Worm (Caenorhabditis elegans) whole organism, L1 larva: ENCODE data around the gene R03E9.2.

Source experiments
- C16A3.4 ChIP-seq: fragments of 150-350 bp; optimal IDR thresholded peaks from 2 replicates; lab custom pipeline; 2014; ENCODE audit warnings: missing biosample characterization, missing genetic modification characterization
- C34B4.2 ChIP-seq: sonication (generic microtip); optimal IDR thresholded peaks from 2 replicates; lab custom pipeline; 2017; ENCODE audit warnings: mild to moderate bottlenecking, missing genetic modification characterization, missing compliant biosample characterization
- aly-2 ChIP-seq: fragments of 150-350 bp; optimal IDR thresholded peaks from 2 replicates; lab custom pipeline; 2014; ENCODE audit warnings: missing biosample characterization, missing genetic modification characterization
- ceh-8 ChIP-seq: fragments of 200-800 bp; sonication (Bioruptor generic); optimal IDR thresholded peaks from 2 replicates; lab custom pipeline; 2018; ENCODE audit warnings: mild to moderate bottlenecking, missing genetic modification characterization, moderate library complexity, missing compliant biosample characterization
- ceh-88 ChIP-seq: fragments of 200-800 bp; sonication (Bioruptor generic); IDR thresholded peaks from 2 replicates; pipeline ENCODE4 v1.3.6; 2022; ENCODE audit warnings: missing genetic modification characterization, missing compliant biosample characterization
- dsc-1 ChIP-seq: sonication (generic microtip); optimal IDR thresholded peaks from 2 replicates; lab custom pipeline; 2016; ENCODE audit warnings: mild to moderate bottlenecking, missing genetic modification characterization, missing compliant biosample characterization
- efl-1 ChIP-seq, 4 experiments: fragments of 150-350 bp; optimal IDR thresholded peaks in 3 of 4; peaks in 1 of 4; 1 replicate in 1 of 4; 2 replicates in 3 of 4; lab custom pipeline; 2014; ENCODE audit warnings: missing biosample characterization in 2 of 4, missing genetic modification characterization in 2 of 4, missing genetic modification reagents in 2 of 4
- egl-27 ChIP-seq, 2 experiments: fragments of 150-350 bp in 1 of 2; sonication (generic microtip); optimal IDR thresholded peaks; 3 replicates each; lab custom pipeline; 2017 to 2018; ENCODE audit warnings: missing biosample characterization in 2 of 2, missing genetic modification characterization in 2 of 2, missing genetic modification reagents in 2 of 2
- elt-2 ChIP-seq: sonication (generic microtip); optimal IDR thresholded peaks from 2 replicates; lab custom pipeline; 2016; ENCODE audit warnings: missing genetic modification characterization, mild to moderate bottlenecking, inconsistent platforms, missing compliant biosample characterization, missing genetic modification reagents
- fkh-10 ChIP-seq: sonication (generic microtip); optimal IDR thresholded peaks from 2 replicates; lab custom pipeline; 2017; ENCODE audit warnings: missing biosample characterization, missing genetic modification reagents, missing genetic modification characterization
- fkh-4 ChIP-seq: sonication (generic microtip); optimal IDR thresholded peaks from 2 replicates; lab custom pipeline; 2016; ENCODE audit warnings: missing compliant biosample characterization, missing genetic modification characterization, borderline replicate concordance
- fos-1 ChIP-seq: fragments of 150-350 bp; optimal IDR thresholded peaks from 2 replicates; lab custom pipeline; 2014; ENCODE audit warnings: missing biosample characterization, missing genetic modification characterization
- grh-1 ChIP-seq: fragments of 200-800 bp; sonication (Bioruptor generic); IDR thresholded peaks from 2 replicates; pipeline ENCODE4 v1.3.6; 2022; ENCODE audit warnings: missing genetic modification reagents, missing genetic modification characterization, missing compliant biosample characterization
- hlh-4 ChIP-seq: sonication (generic microtip); optimal IDR thresholded peaks from 2 replicates; lab custom pipeline; 2016; ENCODE audit warnings: mild to moderate bottlenecking, missing genetic modification characterization, missing compliant biosample characterization
- hpl-2 ChIP-seq: fragments of 150-350 bp; optimal IDR thresholded peaks from 2 replicates; lab custom pipeline; 2014; ENCODE audit warnings: missing biosample characterization, missing genetic modification reagents, missing genetic modification characterization
- jun-1 ChIP-seq: fragments of 150-350 bp; optimal IDR thresholded peaks from 2 replicates; lab custom pipeline; 2014; ENCODE audit warnings: missing biosample characterization, missing genetic modification reagents, missing genetic modification characterization
- lin-15B ChIP-seq: fragments of 150-350 bp; sonication (generic microtip); optimal IDR thresholded peaks from 3 replicates; lab custom pipeline; 2014; ENCODE audit warnings: missing biosample characterization, missing genetic modification characterization
- lin-35 ChIP-seq, 2 experiments: fragments of 150-350 bp; optimal IDR thresholded peaks; 2 replicates each; lab custom pipeline; 2014; ENCODE audit warnings: missing biosample characterization in 2 of 2, missing genetic modification characterization in 2 of 2, missing genetic modification reagents in 2 of 2
- mab-9 ChIP-seq: fragments of 200-800 bp; sonication (Bioruptor generic); IDR thresholded peaks from 2 replicates; pipeline ENCODE4 v1.3.6; 2022; ENCODE audit warnings: missing genetic modification reagents, missing genetic modification characterization, missing compliant biosample characterization
- mef-2 ChIP-seq: fragments of 150-350 bp; optimal IDR thresholded peaks from 2 replicates; lab custom pipeline; 2014; ENCODE audit warnings: missing biosample characterization, missing genetic modification characterization
- mep-1 ChIP-seq: fragments of 150-350 bp; optimal IDR thresholded peaks from 2 replicates; lab custom pipeline; 2014; ENCODE audit warnings: missing biosample characterization, missing genetic modification characterization
- nhr-11 ChIP-seq: fragments of 150-350 bp; optimal IDR thresholded peaks from 2 replicates; lab custom pipeline; 2014; ENCODE audit warnings: missing biosample characterization, missing genetic modification characterization
- nhr-12 ChIP-seq: sonication (generic microtip); optimal IDR thresholded peaks from 2 replicates; lab custom pipeline; 2017; ENCODE audit warnings: missing biosample characterization, missing genetic modification characterization
- nhr-19 ChIP-seq: fragments of 200-800 bp; sonication (Bioruptor generic); conservative IDR thresholded peaks from 2 replicates; pipeline ENCODE4 v1.3.6; 2022; ENCODE audit warnings: missing genetic modification characterization, missing compliant biosample characterization
- nhr-20 ChIP-seq: sonication (generic microtip); optimal IDR thresholded peaks from 2 replicates; lab custom pipeline; 2016; ENCODE audit warnings: mild to moderate bottlenecking, missing genetic modification characterization, missing compliant biosample characterization
- nhr-237 ChIP-seq: fragments of 150-350 bp; optimal IDR thresholded peaks from 2 replicates; lab custom pipeline; 2014; ENCODE audit warnings: missing biosample characterization, missing genetic modification characterization
- nhr-28 ChIP-seq: fragments of 150-350 bp; optimal IDR thresholded peaks from 2 replicates; lab custom pipeline; 2014; ENCODE audit warnings: missing biosample characterization, missing genetic modification characterization
- nhr-47 ChIP-seq: sonication (generic microtip); optimal IDR thresholded peaks from 2 replicates; lab custom pipeline; 2016; ENCODE audit warnings: mild to moderate bottlenecking, missing genetic modification characterization, moderate library complexity, missing compliant biosample characterization
- nhr-71 ChIP-seq: sonication (generic microtip); optimal IDR thresholded peaks from 2 replicates; lab custom pipeline; 2016; ENCODE audit warnings: mild to moderate bottlenecking, missing genetic modification characterization, moderate library complexity, missing compliant biosample characterization
- nhr-76 ChIP-seq: sonication (generic microtip); optimal IDR thresholded peaks from 2 replicates; lab custom pipeline; 2017; ENCODE audit warnings: missing biosample characterization, missing genetic modification characterization
- nhr-77 ChIP-seq: fragments of 150-350 bp; optimal IDR thresholded peaks from 2 replicates; lab custom pipeline; 2014; ENCODE audit warnings: missing biosample characterization, missing genetic modification characterization
- nhr-90 ChIP-seq: sonication (generic microtip); optimal IDR thresholded peaks from 2 replicates; lab custom pipeline; 2016; ENCODE audit warnings: mild to moderate bottlenecking, missing genetic modification characterization, missing compliant biosample characterization; ENCODE audit not compliant: poor library complexity
- pag-3 ChIP-seq: sonication (generic microtip); optimal IDR thresholded peaks from 2 replicates; lab custom pipeline; 2017; ENCODE audit warnings: missing genetic modification characterization, mild to moderate bottlenecking, missing compliant biosample characterization, antibody characterized with exemption, borderline replicate concordance; ENCODE audit not compliant: insufficient read depth
- pax-3 ChIP-seq: fragments of 200-800 bp; sonication (Bioruptor generic); optimal IDR thresholded peaks from 2 replicates; lab custom pipeline; 2018; ENCODE audit warnings: mild to moderate bottlenecking, missing genetic modification characterization, moderate library complexity, missing compliant biosample characterization
- pqm-1 ChIP-seq: sonication (generic microtip); optimal IDR thresholded peaks from 3 replicates; lab custom pipeline; 2017; ENCODE audit warnings: missing biosample characterization, missing genetic modification characterization
- rnt-1 ChIP-seq: sonication (generic microtip); optimal IDR thresholded peaks from 2 replicates; lab custom pipeline; 2016; ENCODE audit warnings: mild to moderate bottlenecking, missing genetic modification characterization, moderate library complexity, missing compliant biosample characterization
- skn-1 ChIP-seq: fragments of 150-350 bp; optimal IDR thresholded peaks from 2 replicates; lab custom pipeline; 2014; ENCODE audit warnings: missing biosample characterization, missing genetic modification characterization
- snu-23 ChIP-seq: sonication (generic microtip); optimal IDR thresholded peaks from 2 replicates; lab custom pipeline; 2016; ENCODE audit warnings: missing genetic modification characterization, missing compliant biosample characterization
- swsn-7 ChIP-seq: sonication (generic microtip); optimal IDR thresholded peaks from 2 replicates; lab custom pipeline; 2016; ENCODE audit warnings: missing genetic modification characterization, missing compliant biosample characterization
- tbx-2 ChIP-seq: sonication (generic microtip); optimal IDR thresholded peaks from 2 replicates; lab custom pipeline; 2016; ENCODE audit warnings: missing genetic modification characterization, missing compliant biosample characterization
- tlp-1 ChIP-seq: fragments of 150-350 bp; optimal IDR thresholded peaks from 2 replicates; lab custom pipeline; 2014; ENCODE audit warnings: missing biosample characterization, missing genetic modification characterization
- unc-130 ChIP-seq: fragments of 150-350 bp; optimal IDR thresholded peaks from 2 replicates; lab custom pipeline; 2017; ENCODE audit warnings: missing biosample characterization, missing genetic modification characterization, inconsistent platforms
- unc-30 ChIP-seq: sonication (generic microtip); optimal IDR thresholded peaks from 2 replicates; lab custom pipeline; 2017; ENCODE audit warnings: missing biosample characterization, missing genetic modification characterization
- unc-98 ChIP-seq: fragments of 200-800 bp; sonication (Bioruptor generic); IDR thresholded peaks from 2 replicates; pipeline ENCODE4 v1.3.6; 2022; ENCODE audit warnings: missing genetic modification characterization, missing compliant biosample characterization
- xbp-1 ChIP-seq: sonication (generic microtip); optimal IDR thresholded peaks from 2 replicates; lab custom pipeline; 2016; ENCODE audit warnings: missing genetic modification characterization, missing compliant biosample characterization
- ztf-11 ChIP-seq, 2 experiments: sonication (generic microtip); optimal IDR thresholded peaks; 2 replicates each; lab custom pipeline; 2016 to 2017; ENCODE audit warnings: missing genetic modification characterization in 2 of 2, missing biosample characterization in 1 of 2, missing compliant biosample characterization in 1 of 2
- ztf-4 ChIP-seq: fragments of 150-350 bp; optimal IDR thresholded peaks from 2 replicates; lab custom pipeline; 2014; ENCODE audit warnings: missing biosample characterization, missing genetic modification characterization

The R03E9.2 gene

DNA sequence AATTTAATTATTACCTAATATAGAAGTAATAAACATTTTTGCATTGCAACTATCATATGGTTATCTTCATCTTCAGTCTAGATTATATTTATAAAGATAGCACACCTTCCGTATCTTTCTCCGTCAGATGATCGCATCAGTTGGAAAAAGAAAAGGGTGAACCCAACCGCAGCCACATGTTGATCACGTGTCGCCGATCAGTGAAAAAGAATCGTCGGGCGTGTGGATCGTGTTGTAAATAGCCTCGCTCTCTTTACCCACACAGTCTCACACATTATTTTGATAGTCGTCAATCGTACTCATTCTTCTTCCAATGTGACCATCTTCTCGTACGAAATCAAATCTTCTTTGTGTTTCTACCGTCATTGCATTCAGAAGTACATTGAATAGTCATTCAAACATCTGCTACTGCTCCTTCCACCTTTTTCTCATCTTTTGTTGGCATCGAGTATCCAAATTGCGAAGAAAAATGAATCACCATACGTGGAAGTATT is 10.8 kb upstream of the R03E9.2 start (continued):
- TF ChIP-seq fkh-4 (tag; lab: Kevin White, UChicago): no peak
- peak; percentile 97 for TF ChIP-seq nhr-19 (GFP tag; lab: Robert Waterston, UW)
- TF ChIP-seq pag-3 (tag; lab: Kevin White, UChicago): no peak

- TF ChIP-seq dsc-1 (tag; lab: Kevin White, UChicago) (no peak), swsn-7 (tag; lab: Kevin White, UChicago) (no peak), grh-1 (GFP tag; lab: Robert Waterston, UW) (no peak), pag-3 (tag; lab: Kevin White, UChicago) (no peak), ceh-88 (GFP tag; lab: Robert Waterston, UW) (0 out of 2 replicates have a peak, but pooled peaks have one; percentile 2), unc-30 (tag; lab: Kevin White, UChicago) (no peak), xbp-1 (no peak), rnt-1 (tag; lab: Kevin White, UChicago) (peak; percentile 1)
These were observed 10.2 kb upstream of the R03E9.2 start for ce11 chrX:6743344-6743743.

- TF ChIP-seq aly-2 (tag; lab: Kevin White, UChicago): peak; percentile 12
- peak; percentile 60 for TF ChIP-seq nhr-11
- peak; percentile 77 for TF ChIP-seq mep-1 (tag; lab: Kevin White, UChicago)
- no peak for TF ChIP-seq unc-98
- TF ChIP-seq jun-1 (tag; lab: Kevin White, UChicago): peak; percentile 75
- TF ChIP-seq skn-1: peak; percentile 72
- TF ChIP-seq hlh-4 (tag; lab: Kevin White, UChicago): no peak
- TF ChIP-seq nhr-28 (tag; lab: Kevin White, UChicago): no peak
- no peak for TF ChIP-seq mef-2 (tag; lab: Kevin White, UChicago)
- peak; percentile 92 for TF ChIP-seq rnt-1 (tag; lab: Kevin White, UChicago)
- TF ChIP-seq elt-2 (tag; lab: Kevin White, UChicago): peak; percentile 42
- peak; percentile 0 for TF ChIP-seq ceh-8
- no peak for TF ChIP-seq tlp-1
- TF ChIP-seq xbp-1: peak; percentile 81
- TF ChIP-seq tbx-2 (tag; lab: Kevin White, UChicago): peak; percentile 70
- no peak for TF ChIP-seq pax-3 (tag; lab: Kevin White, UChicago)
- TF ChIP-seq C16A3.4 (tag; lab: Kevin White, UChicago): peak; percentile 34
- TF ChIP-seq hpl-2 (GFP tag; lab: Kevin White, UChicago): no peak
- peak; percentile 44 for TF ChIP-seq fos-1 (tag; lab: Kevin White, UChicago)
- peak in 1 of 2 experiments; percentile 57 for TF ChIP-seq egl-27 (tag; optimal IDR thresholded peaks at IDR 0.05; lab: Kevin White, UChicago)
- TF ChIP-seq mab-9 (GFP tag; lab: Robert Waterston, UW): no peak; the same call in 1 of the 2 replicates
- peak; percentile 46 to 86 for TF ChIP-seq lin-35 (GFP tag; optimal IDR thresholded peaks at IDR 0.05; lab: Kevin White, UChicago)
- TF ChIP-seq C34B4.2 (tag; lab: Kevin White, UChicago): no peak
- TF ChIP-seq efl-1 (optimal IDR thresholded peaks at IDR 0.05; lab: Kevin White, UChicago): peak; percentile 38 to 42
- peak; percentile 14 to 95 for TF ChIP-seq efl-1 (GFP tag; optimal IDR thresholded peaks at IDR 0.05 in 1 of 2; lab: Kevin White, UChicago)
- TF ChIP-seq nhr-20 (tag; lab: Kevin White, UChicago): peak; percentile 89
- peak; percentile 24 for TF ChIP-seq nhr-77 (tag; lab: Kevin White, UChicago)
- TF ChIP-seq swsn-7 (tag; lab: Kevin White, UChicago): peak; percentile 81
- peak; percentile 81 for TF ChIP-seq nhr-90 (tag; lab: Kevin White, UChicago)
- TF ChIP-seq nhr-19 (GFP tag; lab: Robert Waterston, UW): peak; percentile 89
- TF ChIP-seq fkh-10 (GFP tag; lab: Kevin White, UChicago): no peak
- no peak for TF ChIP-seq nhr-237 (tag; lab: Kevin White, UChicago)
- TF ChIP-seq snu-23 (GFP tag; lab: Kevin White, UChicago): peak; percentile 88
- no peak for TF ChIP-seq pqm-1 (tag; lab: Kevin White, UChicago)
- TF ChIP-seq nhr-12 (tag; lab: Kevin White, UChicago): no peak
- TF ChIP-seq ztf-11 (tag; optimal IDR thresholded peaks at IDR 0.05; lab: Kevin White, UChicago): no peak
- peak; percentile 77 for TF ChIP-seq nhr-47 (tag; lab: Kevin White, UChicago)
- no peak for TF ChIP-seq lin-15B
- TF ChIP-seq ztf-4 (tag; lab: Kevin White, UChicago): peak; percentile 77
- TF ChIP-seq nhr-71 (tag; lab: Kevin White, UChicago): peak; percentile 97
- TF ChIP-seq unc-130 (tag; lab: Kevin White, UChicago): peak; percentile 85
- TF ChIP-seq nhr-76 (tag; lab: Kevin White, UChicago): no peak
These were observed 9.8 kb upstream of the R03E9.2 start for ce11 chrX:6742891-6743290.
